Fruit fly (Drosophila melanogaster) whole organism, embryonic: Measurements from ENCODE around the gene Tbcd.
A peak's percentile ranks its signal among the peaks of the same experiment; 100 is the strongest.

Source experiments
- Asciz ChIP-seq: fragments of 200-800 bp; sonication (Bioruptor generic); optimal IDR thresholded peaks from 2 replicates; lab custom pipeline; 2017; ENCODE audit warnings: missing biosample characterization, mild to moderate bottlenecking, missing genetic modification characterization, missing genetic modification reagents
- CG18764 ChIP-seq: fragments of 200-800 bp; sonication (Bioruptor generic); optimal IDR thresholded peaks from 3 replicates; lab custom pipeline; 2016; ENCODE audit warnings: missing biosample characterization, missing genetic modification characterization
- CG33557 ChIP-seq: fragments of 200-800 bp; sonication (Bioruptor generic); optimal IDR thresholded peaks from 2 replicates; lab custom pipeline; 2019; ENCODE audit warnings: missing biosample characterization, mild to moderate bottlenecking, missing genetic modification characterization, moderate library complexity
- CG4328 ChIP-seq: fragments of 200-800 bp; sonication (Bioruptor generic); optimal IDR thresholded peaks from 3 replicates; lab custom pipeline; 2017; ENCODE audit warnings: missing biosample characterization, missing genetic modification reagents, missing genetic modification characterization
- CG8478 ChIP-seq: fragments of >200 bp; optimal IDR thresholded peaks from 2 replicates; lab custom pipeline; 2018
- HLHmδ ChIP-seq: fragments of 200-800 bp; sonication (Bioruptor generic); optimal IDR thresholded peaks from 2 replicates; lab custom pipeline; 2018; ENCODE audit warnings: missing biosample characterization, mild to moderate bottlenecking, missing genetic modification characterization, moderate library complexity
- repo ChIP-seq: fragments of 200-800 bp; sonication (Bioruptor generic); optimal IDR thresholded peaks from 2 replicates; lab custom pipeline; 2016; ENCODE audit warnings: missing biosample characterization, missing genetic modification characterization

dm6 chr2L:2175090-2175830 lies 27.9 kb downstream of the Tbcd start:
- TF ChIP-seq repo (GFP tag; lab: Kevin White, UChicago) (no peak), Asciz (GFP tag; lab: Kevin White, UChicago) (no peak), CG18764 (GFP tag; lab: Kevin White, UChicago) (no peak), CG8478 (peak; percentile 78), CG4328 (no peak), HLHmδ (GFP tag; lab: Kevin White, UChicago) (no peak), CG33557 (GFP tag; lab: Kevin White, UChicago) (no peak)
